Fruit fly (Drosophila melanogaster) whole organism, embryonic: ENCODE data around the gene dob.
A peak's percentile ranks its signal among the peaks of the same experiment; 100 is the strongest.

ENCODE experiments used
- Atf-2 ChIP-seq: fragments of 200-800 bp; sonication (Bioruptor generic); optimal IDR thresholded peaks from 2 replicates; lab custom pipeline; 2016; ENCODE audit warnings: missing biosample characterization, missing genetic modification characterization
- BtbVII ChIP-seq: fragments of 200-800 bp; sonication (Bioruptor generic); optimal IDR thresholded peaks from 3 replicates; lab custom pipeline; 2017; ENCODE audit warnings: missing biosample characterization, mild to moderate bottlenecking, missing genetic modification characterization
- CG10267 ChIP-seq: fragments of 200-800 bp; sonication (Bioruptor generic); optimal IDR thresholded peaks from 2 replicates; lab custom pipeline; 2018; ENCODE audit warnings: missing biosample characterization, mild to moderate bottlenecking, missing genetic modification characterization, moderate library complexity
- CG10462 ChIP-seq: fragments of 200-800 bp; sonication (Bioruptor generic); optimal IDR thresholded peaks from 2 replicates; lab custom pipeline; 2016; ENCODE audit warnings: missing biosample characterization, missing genetic modification characterization
- CG11398 ChIP-seq: fragments of 200-800 bp; sonication (Bioruptor generic); optimal IDR thresholded peaks from 2 replicates; lab custom pipeline; 2016; ENCODE audit warnings: missing biosample characterization, missing genetic modification characterization
- CG13424 ChIP-seq: fragments of 200-800 bp; sonication (Bioruptor generic); optimal IDR thresholded peaks from 2 replicates; lab custom pipeline; 2019; ENCODE audit warnings: missing biosample characterization, mild to moderate bottlenecking, missing genetic modification characterization, moderate library complexity
- CG13775 ChIP-seq: fragments of 200-800 bp; sonication (Bioruptor generic); optimal IDR thresholded peaks from 3 replicates; lab custom pipeline; 2017; ENCODE audit warnings: missing biosample characterization, mild to moderate bottlenecking, missing genetic modification characterization
- CG14860 ChIP-seq: fragments of 200-800 bp; sonication (Bioruptor generic); IDR thresholded peaks from 3 replicates; pipeline ENCODE4 v1.3.6; 2022; ENCODE audit warnings: missing biosample characterization, missing genetic modification characterization; ENCODE audit not compliant: partially characterized antibody
- CG15601 ChIP-seq: fragments of 200-800 bp; sonication (Bioruptor generic); optimal IDR thresholded peaks from 3 replicates; lab custom pipeline; 2019; ENCODE audit warnings: missing biosample characterization, mild to moderate bottlenecking, missing genetic modification characterization, moderate library complexity
- CG15696 ChIP-seq: fragments of 200-800 bp; sonication (Bioruptor generic); optimal IDR thresholded peaks from 2 replicates; lab custom pipeline; 2019; ENCODE audit warnings: missing biosample characterization, mild to moderate bottlenecking, missing genetic modification characterization, moderate library complexity
- CG17802 ChIP-seq: fragments of 200-800 bp; sonication (Bioruptor generic); optimal IDR thresholded peaks from 2 replicates; lab custom pipeline; 2018; ENCODE audit warnings: missing biosample characterization, mild to moderate bottlenecking, missing genetic modification characterization, moderate library complexity
- CG2116 ChIP-seq: fragments of 200-800 bp; sonication (Bioruptor generic); optimal IDR thresholded peaks from 3 replicates; lab custom pipeline; 2018; ENCODE audit warnings: missing biosample characterization, mild to moderate bottlenecking, missing genetic modification characterization
- CG2129 ChIP-seq: fragments of 200-800 bp; sonication (Bioruptor generic); IDR thresholded peaks from 2 replicates; pipeline ENCODE4 v1.3.6; 2022; ENCODE audit warnings: missing biosample characterization, missing genetic modification characterization; ENCODE audit not compliant: partially characterized antibody
- CG32532 ChIP-seq: fragments of 200-800 bp; sonication (Bioruptor generic); IDR thresholded peaks from 2 replicates; pipeline ENCODE4 v1.3.6; 2022; ENCODE audit warnings: missing biosample characterization, missing genetic modification characterization
- CG3407 ChIP-seq: fragments of 200-800 bp; sonication (Bioruptor generic); optimal IDR thresholded peaks from 2 replicates; lab custom pipeline; 2018; ENCODE audit warnings: missing biosample characterization, mild to moderate bottlenecking, missing genetic modification characterization
- CG34224 ChIP-seq: fragments of 200-800 bp; sonication (Bioruptor generic); IDR thresholded peaks from 3 replicates; pipeline ENCODE4 v1.3.6; 2022; ENCODE audit warnings: missing biosample characterization, missing genetic modification characterization; ENCODE audit not compliant: partially characterized antibody
- CG5180 ChIP-seq: fragments of 200-800 bp; sonication (Bioruptor generic); optimal IDR thresholded peaks from 3 replicates; lab custom pipeline; 2017; ENCODE audit warnings: missing biosample characterization, missing genetic modification characterization, mild to moderate bottlenecking, moderate library complexity, missing genetic modification reagents
- CG6254 ChIP-seq: fragments of 200-800 bp; sonication (Bioruptor generic); optimal IDR thresholded peaks from 3 replicates; lab custom pipeline; 2017; ENCODE audit warnings: mild to moderate bottlenecking, missing biosample characterization, missing genetic modification reagents, missing genetic modification characterization
- CG7357 ChIP-seq: fragments of 200-800 bp; sonication (Bioruptor generic); IDR thresholded peaks from 3 replicates; pipeline ENCODE4 v1.3.6; 2022; ENCODE audit warnings: missing biosample characterization, missing genetic modification characterization
- CHES-1-like ChIP-seq: fragments of 200-800 bp; sonication (Bioruptor generic); optimal IDR thresholded peaks from 2 replicates; lab custom pipeline; 2016; ENCODE audit warnings: missing biosample characterization, missing genetic modification characterization
- CrebB ChIP-seq: fragments of 200-800 bp; sonication (Bioruptor generic); optimal IDR thresholded peaks from 3 replicates; lab custom pipeline; 2018; ENCODE audit warnings: missing biosample characterization, mild to moderate bottlenecking, missing genetic modification characterization
- Dref ChIP-seq: fragments of 200-800 bp; sonication (Bioruptor generic); IDR thresholded peaks from 2 replicates; pipeline ENCODE4 v1.3.6; 2022; ENCODE audit warnings: missing biosample characterization, missing genetic modification characterization
- Fer1 ChIP-seq: fragments of 200-800 bp; sonication (Bioruptor generic); optimal IDR thresholded peaks from 2 replicates; lab custom pipeline; 2017; ENCODE audit warnings: missing biosample characterization, mild to moderate bottlenecking, missing genetic modification characterization
- HmgD ChIP-seq: fragments of 200-800 bp; sonication (Bioruptor generic); optimal IDR thresholded peaks from 3 replicates; lab custom pipeline; 2016; ENCODE audit warnings: missing biosample characterization, missing genetic modification characterization
- Hr78 ChIP-seq, 2 experiments: fragments of 200-800 bp in 1 of 2; fragments of >200 bp in 1 of 2; sonication (Bioruptor generic) in 1 of 2; optimal IDR thresholded peaks; 2 replicates each; lab custom pipeline; 2017 to 2019; ENCODE audit warnings: missing biosample characterization in 2 of 2, missing genetic modification characterization in 2 of 2, mild to moderate bottlenecking in 1 of 2, moderate library complexity in 1 of 2
- Opbp ChIP-seq: fragments of 200-800 bp; sonication (Bioruptor generic); IDR thresholded peaks from 3 replicates; pipeline ENCODE4 v1.3.6; 2022; ENCODE audit warnings: missing biosample characterization, missing genetic modification characterization; ENCODE audit not compliant: partially characterized antibody
- Sin3A ChIP-seq: fragments of >200 bp; optimal IDR thresholded peaks from 2 replicates; lab custom pipeline; 2018
- Sry-β ChIP-seq: fragments of 200-800 bp; sonication (Bioruptor generic); optimal IDR thresholded peaks from 2 replicates; lab custom pipeline; 2018; ENCODE audit warnings: missing biosample characterization, mild to moderate bottlenecking, missing genetic modification characterization, moderate library complexity
- abd-A ChIP-seq: fragments of 200-800 bp; sonication (Bioruptor generic); optimal IDR thresholded peaks from 3 replicates; lab custom pipeline; 2019; ENCODE audit warnings: missing biosample characterization, mild to moderate bottlenecking, missing genetic modification characterization, moderate library complexity
- bab2 ChIP-seq: fragments of 200-800 bp; sonication (Bioruptor generic); optimal IDR thresholded peaks from 2 replicates; lab custom pipeline; 2016; ENCODE audit warnings: missing biosample characterization, missing genetic modification characterization
- br ChIP-seq: fragments of >200 bp; optimal IDR thresholded peaks from 2 replicates; lab custom pipeline; 2017
- crp ChIP-seq, 2 experiments: fragments of 200-800 bp; sonication (Bioruptor generic); optimal IDR thresholded peaks; 2 replicates in 1 of 2; 3 replicates in 1 of 2; lab custom pipeline; 2017; ENCODE audit warnings: missing biosample characterization in 2 of 2, missing genetic modification characterization in 2 of 2, mild to moderate bottlenecking in 1 of 2, moderate library complexity in 1 of 2
- dimm ChIP-seq: fragments of 200-800 bp; sonication (Bioruptor generic); IDR thresholded peaks from 2 replicates; pipeline ENCODE4 v1.3.6; 2022; ENCODE audit warnings: missing biosample characterization, missing genetic modification characterization
- disco-r ChIP-seq: fragments of 200-800 bp; sonication (Bioruptor generic); optimal IDR thresholded peaks from 2 replicates; lab custom pipeline; 2016; ENCODE audit warnings: missing biosample characterization, missing genetic modification characterization
- gfzf ChIP-seq: fragments of 200-800 bp; sonication (Bioruptor generic); optimal IDR thresholded peaks from 2 replicates; lab custom pipeline; 2016; ENCODE audit warnings: missing biosample characterization, mild to moderate bottlenecking, missing genetic modification characterization, moderate library complexity
- grau ChIP-seq: fragments of 200-800 bp; optimal IDR thresholded peaks from 3 replicates; lab custom pipeline; 2019; ENCODE audit warnings: missing biosample characterization, mild to moderate bottlenecking, missing genetic modification characterization, moderate library complexity
- grn ChIP-seq: fragments of 200-800 bp; sonication (Bioruptor generic); optimal IDR thresholded peaks from 3 replicates; lab custom pipeline; 2017; ENCODE audit warnings: missing biosample characterization, missing genetic modification characterization
- her ChIP-seq: fragments of 200-800 bp; sonication (Bioruptor generic); optimal IDR thresholded peaks from 2 replicates; lab custom pipeline; 2016; ENCODE audit warnings: missing biosample characterization, missing genetic modification characterization
- mam ChIP-seq: fragments of 200-800 bp; sonication (Bioruptor generic); optimal IDR thresholded peaks from 3 replicates; lab custom pipeline; 2016; ENCODE audit warnings: missing biosample characterization, missing genetic modification characterization
- nerfin-1 ChIP-seq: fragments of 200-800 bp; sonication (Bioruptor generic); optimal IDR thresholded peaks from 3 replicates; lab custom pipeline; 2019; ENCODE audit warnings: missing biosample characterization, mild to moderate bottlenecking, missing genetic modification characterization, moderate library complexity
- pho ChIP-seq: fragments of 200-800 bp; sonication (Bioruptor generic); optimal IDR thresholded peaks from 2 replicates; lab custom pipeline; 2016; ENCODE audit warnings: missing biosample characterization, missing genetic modification characterization
- ranshi ChIP-seq: fragments of 200-800 bp; sonication (Bioruptor generic); IDR thresholded peaks from 2 replicates; pipeline ENCODE4 v1.3.6; 2022; ENCODE audit warnings: missing biosample characterization, missing genetic modification characterization
- row ChIP-seq: fragments of 200-800 bp; sonication (Bioruptor generic); IDR thresholded peaks from 3 replicates; pipeline ENCODE4 v1.3.6; 2022; ENCODE audit warnings: missing biosample characterization, missing genetic modification characterization
- sens ChIP-seq: fragments of 200-800 bp; sonication (Bioruptor generic); peaks from one replicate; lab custom pipeline; 2016; ENCODE audit warnings: missing biosample characterization, missing genetic modification characterization
- sens-2 ChIP-seq: fragments of 200-800 bp; sonication (Bioruptor generic); IDR thresholded peaks from 2 replicates; pipeline ENCODE4 v1.3.6; 2022; ENCODE audit warnings: missing biosample characterization, missing genetic modification characterization
- sisA ChIP-seq: fragments of 200-800 bp; sonication (Bioruptor generic); IDR thresholded peaks from 2 replicates; pipeline ENCODE4 v1.3.6; 2022; ENCODE audit warnings: missing biosample characterization, missing genetic modification characterization
- slou ChIP-seq: fragments of 200-800 bp; sonication (Bioruptor generic); optimal IDR thresholded peaks from 3 replicates; lab custom pipeline; 2016; ENCODE audit warnings: missing biosample characterization, missing genetic modification characterization
- sob ChIP-seq: fragments of 200-800 bp; sonication (Bioruptor generic); IDR thresholded peaks from 2 replicates; pipeline ENCODE4 v1.3.6; 2022; ENCODE audit warnings: missing biosample characterization, missing genetic modification characterization
- tna ChIP-seq: fragments of 200-800 bp; sonication (Bioruptor generic); IDR thresholded peaks from 2 replicates; pipeline ENCODE4 v1.3.6; 2022; ENCODE audit warnings: missing biosample characterization, missing genetic modification characterization; ENCODE audit not compliant: partially characterized antibody
- yki ChIP-seq: fragments of >200 bp; optimal IDR thresholded peaks from 3 replicates; lab custom pipeline; 2018
- zen2 ChIP-seq: fragments of 200-800 bp; sonication (Bioruptor generic); IDR thresholded peaks from 3 replicates; pipeline ENCODE4 v1.3.6; 2022; ENCODE audit warnings: missing biosample characterization, missing genetic modification characterization; ENCODE audit not compliant: partially characterized antibody

dob gene

DNA sequence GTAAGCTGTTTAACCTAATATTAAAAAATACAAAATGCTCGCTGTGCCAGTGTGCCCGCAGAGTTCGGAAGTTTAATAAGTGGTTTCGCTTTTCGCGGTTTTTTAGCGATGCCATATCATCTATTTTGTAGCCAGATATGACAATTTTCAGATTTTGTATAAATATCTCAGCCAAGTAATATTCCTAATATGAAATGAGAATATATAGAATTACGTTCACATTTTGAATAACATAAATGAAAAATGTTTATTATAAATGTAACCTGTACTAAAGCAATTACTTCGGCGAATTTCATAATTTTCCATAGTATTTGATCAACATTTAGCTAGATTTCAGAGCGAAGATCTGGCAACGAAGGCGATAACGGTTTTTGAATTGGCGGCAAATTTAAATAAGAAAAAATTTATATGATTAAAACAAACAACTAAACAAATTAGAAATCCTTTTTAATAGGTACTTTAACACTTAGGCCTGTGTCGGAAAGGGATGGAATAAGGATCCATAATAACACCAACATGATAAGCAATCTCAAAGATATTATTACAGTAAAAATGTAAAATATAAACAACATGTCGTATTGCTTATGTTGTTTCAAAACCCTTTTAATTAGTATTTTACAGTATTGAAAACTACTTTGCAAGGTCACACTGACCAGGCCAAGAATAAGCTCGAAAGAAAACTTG is at the start of gene dob, which contains the start of gene opm (continued):
- TF ChIP-seq Sin3A (lab: Kevin White, UChicago) (peak; percentile 69), Hr78 (GFP tag; optimal IDR thresholded peaks at IDR 0.05; lab: Kevin White, UChicago) (no peak), HmgD (GFP tag; lab: Kevin White, UChicago) (no peak), CG2129 (GFP tag; lab: Robert Waterston, UW) (no peak), slou (GFP tag; lab: Kevin White, UChicago) (no peak), CG6254 (GFP tag; lab: Kevin White, UChicago) (no peak), abd-A (tag; lab: Kevin White, UChicago) (no peak), CG14860 (GFP tag; lab: Robert Waterston, UW) (no peak), CG34224 (GFP tag; lab: Robert Waterston, UW) (no peak), CHES-1-like (GFP tag; lab: Kevin White, UChicago) (no peak), yki (lab: Kevin White, UChicago) (no peak), CG13775 (no peak), Atf-2 (no peak), CrebB (no peak), disco-r (GFP tag; lab: Kevin White, UChicago) (no peak), dimm (no peak), CG17802 (tag; lab: Kevin White, UChicago) (no peak), sens (peak; percentile 19), Dref (no peak), gfzf (peak; percentile 73), her (GFP tag; lab: Kevin White, UChicago) (no peak), sisA (GFP tag; lab: Robert Waterston, UW) (no peak), grau (peak; percentile 54), Sry-β (GFP tag; lab: Kevin White, UChicago) (peak; percentile 95), BtbVII (GFP tag; lab: Kevin White, UChicago) (no peak), CG5180 (no peak), bab2 (GFP tag; lab: Kevin White, UChicago) (peak; percentile 15), CG10462 (GFP tag; lab: Kevin White, UChicago) (no peak), grn (no peak), CG15601 (peak; percentile 28), Opbp (no peak), pho (GFP tag; lab: Kevin White, UChicago) (peak; percentile 11), CG32532 (GFP tag; lab: Robert Waterston, UW) (no peak), row (GFP tag; lab: Robert Waterston, UW) (peak; percentile 75), sob (GFP tag; lab: Robert Waterston, UW) (no peak), CG15696 (tag; lab: Kevin White, UChicago) (peak; percentile 16), CG3407 (GFP tag; lab: Kevin White, UChicago) (no peak), Fer1 (GFP tag; lab: Kevin White, UChicago) (no peak), crp (GFP tag; optimal IDR thresholded peaks at IDR 0.05; lab: Kevin White, UChicago) (peak in 1 of 2 experiments; percentile 66), zen2 (GFP tag; lab: Robert Waterston, UW) (no peak), CG11398 (GFP tag; lab: Kevin White, UChicago) (no peak), ranshi (GFP tag; lab: Robert Waterston, UW) (no peak), CG2116 (GFP tag; lab: Kevin White, UChicago) (peak; percentile 42), mam (GFP tag; lab: Kevin White, UChicago) (no peak), CG10267 (peak; percentile 75), br (no peak), nerfin-1 (no peak), CG7357 (GFP tag; lab: Robert Waterston, UW) (no peak), CG13424 (peak; percentile 43), tna (GFP tag; lab: Robert Waterston, UW) (no peak), sens-2 (GFP tag; lab: Robert Waterston, UW) (no peak)
